Fruit fly (Drosophila melanogaster): ENCODE data around the gene CG14606.

CG14606 gene

DNA sequence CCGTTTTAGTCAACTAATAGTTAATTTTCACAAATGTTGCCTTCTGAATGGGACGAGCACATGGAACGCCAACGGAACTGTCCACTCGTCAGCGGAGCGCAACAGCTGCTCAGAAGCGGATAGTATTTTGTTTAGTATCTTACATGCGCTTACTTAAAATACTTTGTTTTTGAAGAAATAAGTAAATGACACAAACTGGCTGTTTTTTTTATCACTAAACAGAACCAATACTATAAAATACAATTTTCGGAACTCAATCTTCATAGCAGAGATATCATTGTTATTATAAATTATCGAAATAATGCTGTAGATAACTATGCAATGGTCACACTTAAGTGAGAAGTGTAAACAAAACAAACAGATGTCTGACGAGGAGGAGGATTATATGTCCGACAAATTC, 30.0 kb upstream of the CG14606 start, which contains the start of the genes Noc3 and CG10053 (continued):
- TF ChIP-seq Ada2b (GFP tag; IDR thresholded peaks at IDR 0.05) (no peak), CG1832 (GFP tag; optimal IDR thresholded peaks at IDR 0.05) (no peak), CkIIα-i1 (GFP tag; IDR thresholded peaks at IDR 0.05) (no peak), en (GFP tag; optimal IDR thresholded peaks at IDR 0.05) (no peak), CG1647 (GFP tag; optimal IDR thresholded peaks at IDR 0.05) (no peak), Taf1 (GFP tag; IDR thresholded peaks at IDR 0.05) (no peak), knrl (GFP tag; IDR thresholded peaks at IDR 0.05; ENCODE audit: partially characterized antibody) (no peak), tx (GFP tag; optimal IDR thresholded peaks at IDR 0.05) (no peak), D19A (tag; optimal IDR thresholded peaks at IDR 0.05) (no peak), CG9727 (GFP tag; optimal IDR thresholded peaks at IDR 0.05) (no peak), wdn (GFP tag; IDR thresholded peaks at IDR 0.05) (no peak), CG9817 (tag; optimal IDR thresholded peaks at IDR 0.05) (no peak), luna (GFP tag; optimal IDR thresholded peaks at IDR 0.05) (no peak), zf30C (GFP tag; optimal IDR thresholded peaks at IDR 0.05) (no peak), CG10979 (tag; optimal IDR thresholded peaks at IDR 0.05) (no peak), phol (tag; optimal IDR thresholded peaks at IDR 0.05) (peak; percentile 6), grn (GFP tag; optimal IDR thresholded peaks at IDR 0.05) (no peak), onecut (GFP tag; IDR thresholded peaks at IDR 0.05) (no peak), CG18476 (GFP tag; optimal IDR thresholded peaks at IDR 0.05) (no peak), ci (GFP tag; IDR thresholded peaks at IDR 0.05) (no peak), CG14441 (GFP tag; IDR thresholded peaks at IDR 0.05) (no peak), CG10274 (GFP tag; optimal IDR thresholded peaks at IDR 0.05) (no peak), MBD-R2 (GFP tag; IDR thresholded peaks at IDR 0.05) (peak; percentile 68), insv (GFP tag; optimal IDR thresholded peaks at IDR 0.05) (no peak), sim (GFP tag; IDR thresholded peaks at IDR 0.05) (no peak), sqz (GFP tag; optimal IDR thresholded peaks at IDR 0.05) (no peak), Atf-2 (GFP tag; optimal IDR thresholded peaks at IDR 0.05) (no peak), CG9876 (GFP tag; optimal IDR thresholded peaks at IDR 0.05) (no peak), CG3407 (GFP tag; optimal IDR thresholded peaks at IDR 0.05) (no peak), CG2116 (GFP tag; optimal IDR thresholded peaks at IDR 0.05) (peak; percentile 45), Oli (tag; optimal IDR thresholded peaks at IDR 0.05) (no peak), psq (GFP tag; optimal IDR thresholded peaks at IDR 0.05) (no peak), CG5245 (GFP tag; optimal IDR thresholded peaks at IDR 0.05) (no peak), Awh (GFP tag; IDR thresholded peaks at IDR 0.05) (no peak), org-1 (GFP tag; optimal IDR thresholded peaks at IDR 0.05) (no peak), CG14965 (GFP tag; optimal IDR thresholded peaks at IDR 0.05; ENCODE audit: borderline replicate concordance) (no peak), CG1529 (GFP tag; optimal IDR thresholded peaks at IDR 0.05) (no peak), Dll (GFP tag; IDR thresholded peaks at IDR 0.05; ENCODE audit: partially characterized antibody) (0 out of 4 replicates have a peak, but pooled peaks have one; percentile 38), gfzf (GFP tag; optimal IDR thresholded peaks at IDR 0.05) (peak; percentile 74), dm (GFP tag; optimal IDR thresholded peaks at IDR 0.05) (peak; percentile 96), Opbp (GFP tag; IDR thresholded peaks at IDR 0.05; ENCODE audit: partially characterized antibody) (no peak), CG13894 (tag; optimal IDR thresholded peaks at IDR 0.05) (no peak), CG31224 (GFP tag; IDR thresholded peaks at IDR 0.05) (no peak), CG4282 (GFP tag; optimal IDR thresholded peaks at IDR 0.05) (no peak), CG4820 (GFP tag; optimal IDR thresholded peaks at IDR 0.05) (no peak), Ptx1 (GFP tag; IDR thresholded peaks at IDR 0.05) (no peak), MESR4 (GFP tag; optimal IDR thresholded peaks at IDR 0.05) (peak; percentile 47), TFAM (GFP tag; optimal IDR thresholded peaks at IDR 0.05) (no peak), CG2199 (GFP tag; IDR thresholded peaks at IDR 0.05) (no peak), HLHmδ (GFP tag; optimal IDR thresholded peaks at IDR 0.05) (no peak), CG13287 (GFP tag; IDR thresholded peaks at IDR 0.05; ENCODE audit: partially characterized antibody) (peak; percentile 54; the same call in 1 of the 2 replicates), Nf-YB (GFP tag; optimal IDR thresholded peaks at IDR 0.05) (no peak)
